Worm (Caenorhabditis elegans): ENCODE measurements around the gene timm-17B.1.

DNA sequence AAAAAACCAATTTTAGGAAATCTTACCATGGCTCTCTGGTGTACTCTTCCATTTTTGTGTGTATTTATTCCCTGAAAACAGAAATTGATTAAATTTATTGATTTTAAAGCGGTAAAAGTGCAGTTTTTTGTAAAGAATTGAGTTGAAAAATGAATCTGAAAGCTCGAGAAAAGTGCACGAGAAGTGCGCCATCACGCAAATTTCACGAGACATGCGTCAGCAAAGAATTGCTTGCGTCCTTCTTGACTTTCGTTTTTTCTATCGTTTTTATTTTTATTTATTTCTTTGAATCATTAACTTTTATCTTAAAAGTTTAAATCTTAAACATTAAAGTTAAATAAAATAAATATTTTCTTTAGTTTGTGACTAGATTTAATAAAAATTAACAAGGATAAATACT, at the start of gene timm-17B.1:
- TF ChIP-seq elt-1 (tag; optimal IDR thresholded peaks at IDR 0.05) (no peak), ama-1 (optimal IDR thresholded peaks at IDR 0.05) (no peak)

All from whole organism, L3 larva.